Worm (Caenorhabditis elegans) whole organism, L1 larva: ENCODE data around the gene rbm-26.

ENCODE experiments used
- C04F5.9 ChIP-seq: sonication (generic microtip); optimal IDR thresholded peaks from 2 replicates; lab custom pipeline; 2016; ENCODE audit warnings: missing genetic modification characterization, missing compliant biosample characterization
- F16B12.6 ChIP-seq: fragments of 150-350 bp; optimal IDR thresholded peaks from 2 replicates; lab custom pipeline; 2014; ENCODE audit warnings: missing biosample characterization, missing genetic modification characterization
- aly-2 ChIP-seq: fragments of 150-350 bp; optimal IDR thresholded peaks from 2 replicates; lab custom pipeline; 2014; ENCODE audit warnings: missing biosample characterization, missing genetic modification characterization
- ama-1 ChIP-seq: fragments of 150-350 bp; optimal IDR thresholded peaks from 2 replicates; lab custom pipeline; 2014
- ceh-63 ChIP-seq: fragments of 200-800 bp; sonication (Bioruptor generic); optimal IDR thresholded peaks from 2 replicates; lab custom pipeline; 2018; ENCODE audit warnings: mild to moderate bottlenecking, missing genetic modification characterization, missing compliant biosample characterization
- ceh-82 ChIP-seq, 3 experiments: fragments of 150-350 bp in 1 of 3; sonication (generic microtip) in 2 of 3; optimal IDR thresholded peaks; 2 replicates each; lab custom pipeline; 2014 to 2017; ENCODE audit warnings: missing biosample characterization in 3 of 3, missing genetic modification characterization in 3 of 3
- ceh-88 ChIP-seq: fragments of 200-800 bp; sonication (Bioruptor generic); IDR thresholded peaks from 2 replicates; pipeline ENCODE4 v1.3.6; 2022; ENCODE audit warnings: missing genetic modification characterization, missing compliant biosample characterization
- dpl-1 ChIP-seq, 3 experiments: fragments of 150-350 bp in 2 of 3; sonication (generic microtip) in 1 of 3; optimal IDR thresholded peaks; 2 replicates each; lab custom pipeline; 2014 to 2017; ENCODE audit warnings: missing biosample characterization in 3 of 3, missing genetic modification characterization in 3 of 3, missing genetic modification reagents in 3 of 3
- efl-1 ChIP-seq, 4 experiments: fragments of 150-350 bp; optimal IDR thresholded peaks in 3 of 4; peaks in 1 of 4; 1 replicate in 1 of 4; 2 replicates in 3 of 4; lab custom pipeline; 2014; ENCODE audit warnings: missing biosample characterization in 2 of 4, missing genetic modification characterization in 2 of 4, missing genetic modification reagents in 2 of 4
- efl-3 ChIP-seq: fragments of 200-800 bp; sonication (Bioruptor generic); optimal IDR thresholded peaks from 2 replicates; lab custom pipeline; 2018; ENCODE audit warnings: mild to moderate bottlenecking, missing genetic modification characterization, missing compliant biosample characterization
- elt-3 ChIP-seq, 6 experiments: fragments of 150-350 bp in 1 of 6; sonication (generic microtip); optimal IDR thresholded peaks; 2 replicates each; lab custom pipeline; 2017 to 2018; ENCODE audit warnings: missing biosample characterization in 6 of 6, missing genetic modification characterization in 6 of 6, inconsistent platforms in 1 of 6
- ets-5 ChIP-seq: fragments of 200-800 bp; sonication (Bioruptor generic); IDR thresholded peaks from 2 replicates; pipeline ENCODE4 v1.3.6; 2022; ENCODE audit warnings: missing genetic modification characterization, missing compliant biosample characterization
- grh-1 ChIP-seq: fragments of 200-800 bp; sonication (Bioruptor generic); IDR thresholded peaks from 2 replicates; pipeline ENCODE4 v1.3.6; 2022; ENCODE audit warnings: missing genetic modification reagents, missing genetic modification characterization, missing compliant biosample characterization
- hlh-17 ChIP-seq: fragments of 200-800 bp; sonication (Bioruptor generic); optimal IDR thresholded peaks from 2 replicates; lab custom pipeline; 2018; ENCODE audit warnings: missing genetic modification characterization, mild to moderate bottlenecking, missing compliant biosample characterization, moderate library complexity, borderline replicate concordance
- hpl-2 ChIP-seq: fragments of 150-350 bp; optimal IDR thresholded peaks from 2 replicates; lab custom pipeline; 2014; ENCODE audit warnings: missing biosample characterization, missing genetic modification reagents, missing genetic modification characterization
- irx-1 ChIP-seq: sonication (generic microtip); optimal IDR thresholded peaks from 2 replicates; lab custom pipeline; 2016; ENCODE audit warnings: missing genetic modification characterization, missing compliant biosample characterization
- isw-1 ChIP-seq: fragments of 200-800 bp; sonication (Bioruptor generic); IDR thresholded peaks from 2 replicates; pipeline ENCODE4 v1.3.6; 2022; ENCODE audit warnings: missing genetic modification characterization, missing compliant biosample characterization
- lin-15B ChIP-seq: fragments of 150-350 bp; sonication (generic microtip); optimal IDR thresholded peaks from 3 replicates; lab custom pipeline; 2014; ENCODE audit warnings: missing biosample characterization, missing genetic modification characterization
- lsy-2 ChIP-seq, 2 experiments: fragments of 150-350 bp; optimal IDR thresholded peaks; 2 replicates each; lab custom pipeline; 2014; ENCODE audit warnings: missing biosample characterization in 2 of 2, missing genetic modification characterization in 2 of 2
- mdl-1 ChIP-seq, 2 experiments: fragments of 150-350 bp; optimal IDR thresholded peaks; 2 replicates each; lab custom pipeline; 2014 to 2017; ENCODE audit warnings: missing biosample characterization in 2 of 2, missing genetic modification characterization in 2 of 2, inconsistent platforms in 1 of 2
- nhr-12 ChIP-seq: sonication (generic microtip); optimal IDR thresholded peaks from 2 replicates; lab custom pipeline; 2017; ENCODE audit warnings: missing biosample characterization, missing genetic modification characterization
- nhr-19 ChIP-seq: fragments of 200-800 bp; sonication (Bioruptor generic); conservative IDR thresholded peaks from 2 replicates; pipeline ENCODE4 v1.3.6; 2022; ENCODE audit warnings: missing genetic modification characterization, missing compliant biosample characterization
- nhr-20 ChIP-seq: sonication (generic microtip); optimal IDR thresholded peaks from 2 replicates; lab custom pipeline; 2016; ENCODE audit warnings: mild to moderate bottlenecking, missing genetic modification characterization, missing compliant biosample characterization
- nhr-237 ChIP-seq: fragments of 150-350 bp; optimal IDR thresholded peaks from 2 replicates; lab custom pipeline; 2014; ENCODE audit warnings: missing biosample characterization, missing genetic modification characterization
- nhr-47 ChIP-seq: sonication (generic microtip); optimal IDR thresholded peaks from 2 replicates; lab custom pipeline; 2016; ENCODE audit warnings: mild to moderate bottlenecking, missing genetic modification characterization, moderate library complexity, missing compliant biosample characterization
- nhr-84 ChIP-seq: sonication (generic microtip); optimal IDR thresholded peaks from 2 replicates; lab custom pipeline; 2017; ENCODE audit warnings: missing biosample characterization, missing genetic modification characterization
- nhr-85 ChIP-seq: sonication (generic microtip); peaks from one replicate; lab custom pipeline; 2016; ENCODE audit warnings: missing genetic modification characterization, inconsistent platforms, missing compliant biosample characterization
- pax-3 ChIP-seq: fragments of 200-800 bp; sonication (Bioruptor generic); optimal IDR thresholded peaks from 2 replicates; lab custom pipeline; 2018; ENCODE audit warnings: mild to moderate bottlenecking, missing genetic modification characterization, moderate library complexity, missing compliant biosample characterization
- rnt-1 ChIP-seq: sonication (generic microtip); optimal IDR thresholded peaks from 2 replicates; lab custom pipeline; 2016; ENCODE audit warnings: mild to moderate bottlenecking, missing genetic modification characterization, moderate library complexity, missing compliant biosample characterization
- snpc-4 ChIP-seq: fragments of 150-350 bp; optimal IDR thresholded peaks from 2 replicates; lab custom pipeline; 2014; ENCODE audit warnings: missing biosample characterization, missing genetic modification characterization
- tbx-2 ChIP-seq: sonication (generic microtip); optimal IDR thresholded peaks from 2 replicates; lab custom pipeline; 2016; ENCODE audit warnings: missing genetic modification characterization, missing compliant biosample characterization
- unc-130 ChIP-seq: fragments of 150-350 bp; optimal IDR thresholded peaks from 2 replicates; lab custom pipeline; 2017; ENCODE audit warnings: missing biosample characterization, missing genetic modification characterization, inconsistent platforms
- unc-30 ChIP-seq: sonication (generic microtip); optimal IDR thresholded peaks from 2 replicates; lab custom pipeline; 2017; ENCODE audit warnings: missing biosample characterization, missing genetic modification characterization
- unc-86 ChIP-seq: sonication (generic microtip); optimal IDR thresholded peaks from 2 replicates; lab custom pipeline; 2016; ENCODE audit warnings: missing genetic modification characterization, missing compliant biosample characterization
- vab-15 ChIP-seq: sonication (generic microtip); optimal IDR thresholded peaks from 2 replicates; lab custom pipeline; 2017; ENCODE audit warnings: missing genotype, mild to moderate bottlenecking, missing genetic modification characterization, missing compliant biosample characterization
- xbp-1 ChIP-seq: sonication (generic microtip); optimal IDR thresholded peaks from 2 replicates; lab custom pipeline; 2016; ENCODE audit warnings: missing genetic modification characterization, missing compliant biosample characterization
- zag-1 ChIP-seq: fragments of 150-350 bp; optimal IDR thresholded peaks from 2 replicates; lab custom pipeline; 2014; ENCODE audit warnings: missing biosample characterization, missing genetic modification characterization

rbm-26 gene

ce11 chrIII:5737708-5738107 is 26.4 kb downstream of the rbm-26 start, which contains the start of gene B0244.6:
B0244.6 (plus strand) TSS chrIII:5738008.
- no peak for TF ChIP-seq nhr-85
- TF ChIP-seq unc-130 (tag; lab: Kevin White, UChicago), result no peak
- TF ChIP-seq pax-3 (tag; lab: Kevin White, UChicago), result no peak
- TF ChIP-seq unc-30 (tag; lab: Kevin White, UChicago), result no peak
- no peak for TF ChIP-seq unc-86
- TF ChIP-seq zag-1, result no peak
- TF ChIP-seq nhr-12 (tag; lab: Kevin White, UChicago), result no peak
- TF ChIP-seq lin-15B (tag; lab: Kevin White, UChicago), result no peak
- TF ChIP-seq irx-1 (tag; lab: Kevin White, UChicago), result no peak
- no peak for TF ChIP-seq nhr-47 (tag; lab: Kevin White, UChicago)
- no peak for TF ChIP-seq grh-1 (GFP tag; lab: Robert Waterston, UW)
- TF ChIP-seq hlh-17 (GFP tag; lab: Kevin White, UChicago), result no peak
- no peak for TF ChIP-seq nhr-237 (tag; lab: Kevin White, UChicago)
- no peak for TF ChIP-seq ama-1 (lab: Kevin White, UChicago)
- no peak for TF ChIP-seq tbx-2
- no peak for TF ChIP-seq ceh-63
- no peak for TF ChIP-seq nhr-19 (GFP tag; lab: Robert Waterston, UW)
- no peak for TF ChIP-seq ceh-88 (GFP tag; lab: Robert Waterston, UW)
- TF ChIP-seq, all 84 proteins: peak for 0

DNA sequence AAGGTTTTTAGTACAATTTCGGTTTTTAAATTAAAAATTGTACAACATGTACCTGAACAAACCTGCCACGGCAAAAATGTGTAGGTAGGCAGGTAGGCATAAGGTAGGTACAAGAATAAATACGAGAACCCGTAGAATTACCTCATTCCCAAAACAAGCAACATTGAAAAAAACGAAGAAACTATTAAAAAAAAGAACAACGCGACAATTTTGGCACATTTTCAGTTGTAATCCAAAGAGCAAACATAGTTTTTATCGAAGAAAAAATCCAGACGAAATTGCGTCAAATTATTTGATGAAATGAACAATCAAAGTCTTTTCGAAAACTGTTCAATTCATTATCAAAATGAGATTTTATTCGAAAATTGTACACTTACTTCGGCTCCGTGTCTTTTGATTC is 29.3 kb downstream of the rbm-26 start, which contains the start of gene B0244.16:
B0244.16 (plus strand) TSS at position 301 of the 400 bp plus-strand sequence.
- TF ChIP-seq efl-1 (optimal IDR thresholded peaks at IDR 0.05; lab: Kevin White, UChicago), result no peak
- TF ChIP-seq efl-1 (GFP tag; optimal IDR thresholded peaks at IDR 0.05 in 1 of 2; lab: Kevin White, UChicago), result peak in 1 of 2 experiments; percentile 15
- TF ChIP-seq mdl-1 (tag; optimal IDR thresholded peaks at IDR 0.05; lab: Kevin White, UChicago), result no peak

ce11 chrIII:5743084-5743483 is 31.7 kb downstream of the rbm-26 start, which contains the start of gene B0244.15:
B0244.15 (plus strand) TSS chrIII:5743384.
- TF ChIP-seq unc-30 (tag; lab: Kevin White, UChicago) (no peak), ama-1 (lab: Kevin White, UChicago) (no peak), irx-1 (tag; lab: Kevin White, UChicago) (no peak), C04F5.9 (tag; lab: Kevin White, UChicago) (no peak), rnt-1 (tag; lab: Kevin White, UChicago) (no peak), F16B12.6 (no peak)

DNA sequence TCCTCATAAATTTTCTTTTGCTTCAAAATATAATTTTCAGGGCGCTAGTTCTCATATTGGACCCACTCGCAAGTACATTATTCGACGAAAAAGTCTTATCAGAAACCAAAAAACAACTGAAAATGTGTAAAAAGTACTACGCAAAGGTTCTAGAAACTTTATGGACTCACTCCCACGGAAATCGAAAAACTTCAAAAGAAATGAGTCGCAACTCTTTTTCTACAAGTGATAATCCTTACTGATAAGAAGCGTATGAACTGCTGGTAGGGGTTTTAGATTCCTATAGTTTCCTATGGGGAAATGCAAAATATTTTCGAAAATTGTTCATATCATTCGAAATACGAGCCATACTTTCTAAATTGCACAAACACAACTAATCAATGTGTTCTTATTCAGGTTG is 33.2 kb downstream of the rbm-26 start, which contains the start of gene B0244.5:
B0244.5 (plus strand) TSS at position 301 of the 400 bp plus-strand sequence.
- no peak for TF ChIP-seq hpl-2 (GFP tag; lab: Kevin White, UChicago)
- TF ChIP-seq snpc-4, result no peak
- no peak for TF ChIP-seq nhr-20 (tag; lab: Kevin White, UChicago)
- TF ChIP-seq nhr-47 (tag; lab: Kevin White, UChicago), result no peak
- no peak for TF ChIP-seq elt-3 (tag; optimal IDR thresholded peaks at IDR 0.05; lab: Kevin White, UChicago)

DNA sequence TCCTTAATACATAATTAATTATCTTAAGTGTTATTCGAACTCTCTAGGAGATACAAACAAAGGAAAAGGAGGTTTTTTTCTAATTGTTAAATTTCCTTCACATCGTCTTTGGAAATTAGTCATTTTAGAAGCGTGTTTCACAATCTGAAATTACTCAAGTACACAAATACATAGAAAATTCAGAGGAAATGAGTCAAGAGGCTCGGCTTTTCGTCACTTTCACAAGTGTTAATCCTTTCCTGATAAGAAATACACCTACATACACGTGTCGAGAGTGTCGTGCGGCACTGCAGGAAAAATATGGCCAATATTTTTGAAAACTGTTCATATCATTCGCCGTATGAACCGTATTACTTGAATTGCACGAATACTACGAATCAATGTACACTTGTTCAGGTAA is 35.8 kb downstream of the rbm-26 start, which contains the start of gene B0244.4:
B0244.4 (plus strand) TSS at position 301 of the 400 bp plus-strand sequence.
- TF ChIP-seq nhr-84 (tag; lab: Kevin White, UChicago) (no peak), aly-2 (tag; lab: Kevin White, UChicago) (no peak), ets-5 (no peak), dpl-1 (GFP tag; optimal IDR thresholded peaks at IDR 0.05; lab: Kevin White, UChicago) (no peak), ceh-82 (tag; optimal IDR thresholded peaks at IDR 0.05; lab: Kevin White, UChicago) (no peak), efl-3 (GFP tag; lab: Kevin White, UChicago) (no peak), lsy-2 (tag; optimal IDR thresholded peaks at IDR 0.05; lab: Kevin White, UChicago) (no peak), irx-1 (tag; lab: Kevin White, UChicago) (no peak), isw-1 (GFP tag; lab: Robert Waterston, UW) (no peak), vab-15 (no peak), xbp-1 (tag; lab: Kevin White, UChicago) (no peak)
